Worm (Caenorhabditis elegans): ENCODE results near the gene sre-5.

Gene sre-5

DNA sequence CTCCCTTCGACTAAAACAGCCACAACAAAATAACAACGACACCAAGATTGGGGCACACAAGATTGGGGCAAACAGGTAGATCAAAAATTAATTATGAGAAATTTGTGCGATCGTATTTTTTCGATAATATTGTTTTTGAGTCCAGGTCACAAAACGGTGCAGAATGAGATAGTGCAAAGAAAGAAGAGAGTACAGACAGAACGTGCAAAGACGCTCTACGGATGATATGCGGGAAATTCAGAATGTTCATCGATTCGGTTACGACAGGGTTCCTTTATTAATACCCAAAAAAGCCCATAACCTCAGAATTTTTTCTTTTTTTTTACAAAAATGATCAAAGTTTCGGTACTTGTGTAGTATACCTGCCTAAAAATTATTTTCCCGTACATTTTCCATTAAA lies 25.7 kb upstream of the sre-5 start:
- peak; percentile 2 to 58 for TF ChIP-seq efl-1 (optimal IDR thresholded peaks at IDR 0.05)
- peak in 1 of 2 experiments; percentile 54 for TF ChIP-seq efl-1 (GFP tag; optimal IDR thresholded peaks at IDR 0.05 in 1 of 2)
- TF ChIP-seq lsy-2 (tag; optimal IDR thresholded peaks at IDR 0.05), result peak in 1 of 2 experiments; percentile 56
- peak; percentile 17 to 53 (median 30) for TF ChIP-seq dpl-1 (GFP tag; optimal IDR thresholded peaks at IDR 0.05)
- TF ChIP-seq lin-35 (GFP tag; optimal IDR thresholded peaks at IDR 0.05), result peak; percentile 10 to 62
- TF ChIP-seq unc-86 (tag; optimal IDR thresholded peaks at IDR 0.05), result no peak
- peak; percentile 16 for TF ChIP-seq snu-23 (GFP tag; optimal IDR thresholded peaks at IDR 0.05)
- TF ChIP-seq nhr-84 (tag; optimal IDR thresholded peaks at IDR 0.05), result no peak

DNA sequence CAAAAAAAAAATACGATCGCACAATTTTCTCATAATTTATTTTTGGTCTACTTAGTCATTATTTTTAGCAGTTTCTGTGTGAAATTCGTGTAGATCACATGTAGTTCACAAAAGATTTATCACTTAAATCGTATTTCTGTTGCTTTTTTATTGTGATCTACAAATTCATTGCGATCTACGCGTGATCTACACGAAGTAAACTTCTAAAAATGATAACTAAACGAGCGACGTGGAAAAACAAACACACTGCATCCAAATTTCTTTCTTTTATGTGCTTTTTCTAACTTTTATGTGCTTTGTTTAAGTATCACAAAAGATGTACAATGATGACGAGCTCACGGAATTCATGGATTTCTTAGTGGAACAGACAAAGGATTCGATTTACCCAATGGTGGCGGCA lies 25.1 kb upstream of the sre-5 start, which contains the start of gene B0212.3:
TSS of gene B0212.3 (plus strand) at position 301 of the 400 bp plus-strand sequence.
- TF ChIP-seq sup-37 (GFP tag; optimal IDR thresholded peaks at IDR 0.05) (no peak), nhr-19 (GFP tag; conservative IDR thresholded peaks at IDR 0.05) (no peak), unc-62 (GFP tag; optimal IDR thresholded peaks at IDR 0.05) (no peak), tbx-2 (tag; optimal IDR thresholded peaks at IDR 0.05) (no peak), fkh-10 (GFP tag; optimal IDR thresholded peaks at IDR 0.05) (no peak), swsn-7 (tag; optimal IDR thresholded peaks at IDR 0.05) (no peak)

DNA sequence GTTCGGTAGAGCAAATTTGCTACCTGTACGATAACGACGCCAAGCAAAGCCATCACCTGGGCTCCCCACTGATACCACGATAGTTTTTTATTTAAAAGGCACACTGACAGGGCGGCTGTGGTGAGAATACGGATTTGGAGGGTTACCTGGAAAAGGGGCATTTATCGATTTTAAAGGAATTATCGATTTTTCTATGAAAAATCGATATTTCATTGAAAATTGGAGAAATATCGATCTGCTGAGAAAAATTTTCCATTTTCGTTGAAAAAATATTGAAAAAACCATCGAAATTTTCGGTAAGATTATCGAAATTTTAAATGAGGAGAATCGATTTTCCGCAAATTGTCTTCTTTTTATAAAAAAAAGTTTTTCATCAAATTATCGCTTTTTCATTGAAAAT lies 19.9 kb upstream of the sre-5 start:
- no peak for TF ChIP-seq grh-1 (GFP tag; IDR thresholded peaks at IDR 0.05)
- TF ChIP-seq snpc-4 (tag; optimal IDR thresholded peaks at IDR 0.05), result no peak
- TF ChIP-seq lin-13 (GFP tag; optimal IDR thresholded peaks at IDR 0.05), result no peak
- TF ChIP-seq jun-1 (tag; optimal IDR thresholded peaks at IDR 0.05), result no peak
- no peak for TF ChIP-seq sup-37 (GFP tag; optimal IDR thresholded peaks at IDR 0.05)
- TF ChIP-seq nhr-84 (tag; optimal IDR thresholded peaks at IDR 0.05), result no peak
- TF ChIP-seq nhr-47 (tag; optimal IDR thresholded peaks at IDR 0.05), result no peak

DNA sequence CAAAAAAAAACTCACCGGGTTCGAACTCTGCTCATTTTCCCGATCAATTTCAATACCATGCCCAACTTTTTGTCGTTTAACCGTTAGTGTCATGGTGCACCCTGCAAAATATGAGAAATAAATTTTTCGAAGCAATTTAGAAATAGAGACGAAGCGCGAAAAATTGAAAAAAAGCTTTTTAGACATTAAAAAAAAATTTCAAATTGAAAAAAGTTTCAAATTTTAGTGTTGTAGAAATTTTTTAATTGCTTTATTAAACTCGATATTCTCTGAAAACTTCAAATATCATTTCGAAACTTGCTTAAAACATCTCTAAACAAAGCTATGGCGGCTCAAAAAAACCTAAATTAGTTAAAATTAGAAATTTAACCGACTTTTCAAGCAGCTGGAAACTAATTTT lies 17.5 kb upstream of the sre-5 start, which contains the start of gene nstp-6:
TSS of gene nstp-6 (minus strand) at position 101 of the 400 bp plus-strand sequence.
- TF ChIP-seq pax-3 (tag; optimal IDR thresholded peaks at IDR 0.05) (no peak), lin-39 (tag; optimal IDR thresholded peaks at IDR 0.05) (no peak), ztf-11 (tag; optimal IDR thresholded peaks at IDR 0.05) (no peak), alr-1 (tag; optimal IDR thresholded peaks at IDR 0.05; ENCODE audit: borderline replicate concordance) (no peak), C04F5.9 (tag; optimal IDR thresholded peaks at IDR 0.05) (no peak), pag-3 (tag; optimal IDR thresholded peaks at IDR 0.05; ENCODE audit: borderline replicate concordance, insufficient read depth) (no peak), snu-23 (GFP tag; optimal IDR thresholded peaks at IDR 0.05) (no peak), lin-14 (GFP tag; optimal IDR thresholded peaks at IDR 0.05) (no peak), elt-2 (tag; optimal IDR thresholded peaks at IDR 0.05) (no peak), elt-3 (tag; optimal IDR thresholded peaks at IDR 0.05) (no peak), zag-1 (tag; optimal IDR thresholded peaks at IDR 0.05) (no peak), nhr-28 (tag; optimal IDR thresholded peaks at IDR 0.05) (no peak), efl-1 (optimal IDR thresholded peaks at IDR 0.05) (no peak), efl-1 (GFP tag; optimal IDR thresholded peaks at IDR 0.05 in 1 of 2) (no peak), blmp-1 (tag; optimal IDR thresholded peaks at IDR 0.05) (no peak), grh-1 (GFP tag; IDR thresholded peaks at IDR 0.05) (no peak), sox-4 (tag; optimal IDR thresholded peaks at IDR 0.05) (no peak)

DNA sequence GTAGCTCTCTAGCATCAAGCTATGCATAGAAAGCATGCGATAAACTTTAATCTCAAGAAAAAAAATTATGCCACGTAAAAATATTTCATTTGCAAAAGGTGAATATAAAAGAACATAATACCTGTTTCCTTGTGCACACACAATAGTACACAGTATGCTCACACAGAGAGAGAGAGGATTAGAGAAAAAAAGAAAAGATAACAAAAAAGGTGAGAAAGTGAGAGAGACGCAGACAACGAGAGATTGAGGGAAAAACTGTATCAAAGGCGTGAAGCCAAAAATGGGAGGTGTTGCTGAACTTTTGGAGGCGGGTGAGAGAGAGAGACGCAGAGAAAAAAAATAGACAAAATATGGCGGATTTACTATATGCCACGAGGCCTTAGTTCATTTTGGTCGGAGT lies 16.7 kb upstream of the sre-5 start:
- no peak for TF ChIP-seq lin-39 (tag; optimal IDR thresholded peaks at IDR 0.05)
- TF ChIP-seq lin-35 (GFP tag; optimal IDR thresholded peaks at IDR 0.05), result peak in 1 of 2 experiments; percentile 48
- TF ChIP-seq dsc-1 (tag; optimal IDR thresholded peaks at IDR 0.05), result no peak
- TF ChIP-seq nhr-12 (tag; optimal IDR thresholded peaks at IDR 0.05), result no peak
- TF ChIP-seq rnt-1 (tag; optimal IDR thresholded peaks at IDR 0.05), result no peak
- no peak for TF ChIP-seq lin-14 (GFP tag; optimal IDR thresholded peaks at IDR 0.05)
- TF ChIP-seq mep-1 (tag; optimal IDR thresholded peaks at IDR 0.05), result no peak
- no peak for TF ChIP-seq F16B12.6 (tag; optimal IDR thresholded peaks at IDR 0.05)
- TF ChIP-seq elt-3 (tag; optimal IDR thresholded peaks at IDR 0.05), result no peak
- TF ChIP-seq elt-2 (tag; optimal IDR thresholded peaks at IDR 0.05), result peak; percentile 64
- no peak for TF ChIP-seq ceh-8 (GFP tag; optimal IDR thresholded peaks at IDR 0.05)
- TF ChIP-seq efl-3 (GFP tag; optimal IDR thresholded peaks at IDR 0.05), result no peak
- TF ChIP-seq irx-1 (tag; optimal IDR thresholded peaks at IDR 0.05), result no peak
- no peak for TF ChIP-seq skn-1 (tag; optimal IDR thresholded peaks at IDR 0.05)
- no peak for TF ChIP-seq ztf-11 (tag; optimal IDR thresholded peaks at IDR 0.05)
- no peak for TF ChIP-seq lsy-2 (tag; optimal IDR thresholded peaks at IDR 0.05)
- TF ChIP-seq Y116A8C.19 (tag; optimal IDR thresholded peaks at IDR 0.05; ENCODE audit: borderline replicate concordance), result no peak
- no peak for TF ChIP-seq pqm-1 (tag; optimal IDR thresholded peaks at IDR 0.05)
- TF ChIP-seq nhr-85 (tag), result no peak
- TF ChIP-seq nhr-90 (tag; optimal IDR thresholded peaks at IDR 0.05; ENCODE audit: poor library complexity), result peak; percentile 52
